Fruit fly (Drosophila melanogaster): ENCODE results near the gene Acsx2.

- TF ChIP-seq CG12768 (GFP tag; optimal IDR thresholded peaks at IDR 0.05) (no peak), CG7101 (tag; optimal IDR thresholded peaks at IDR 0.05) (no peak), tj (GFP tag; optimal IDR thresholded peaks at IDR 0.05) (no peak), toe (GFP tag; optimal IDR thresholded peaks at IDR 0.05) (no peak), CG14711 (tag; optimal IDR thresholded peaks at IDR 0.05) (no peak), kay (GFP tag; ENCODE audit: borderline replicate concordance) (no peak), CG1620 (GFP tag; optimal IDR thresholded peaks at IDR 0.05) (no peak), pad (GFP tag; optimal IDR thresholded peaks at IDR 0.05) (no peak), cic (GFP tag; optimal IDR thresholded peaks at IDR 0.05) (no peak), Crg-1 (GFP tag; optimal IDR thresholded peaks at IDR 0.05) (no peak), CG7045 (GFP tag; optimal IDR thresholded peaks at IDR 0.05) (no peak), cnc (optimal IDR thresholded peaks at IDR 0.05) (no peak), Mnt (GFP tag; optimal IDR thresholded peaks at IDR 0.05) (no peak)
Measured at dm6 chr3R:19796835-19797234, 18.3 kb downstream of the Acsx2 start.

Measured in whole organism, adult.